Fruit fly (Drosophila melanogaster): Measurements from ENCODE around the gene CG17186.
A peak's percentile ranks its signal among the peaks of the same experiment; 100 is the strongest.

The CG17186 gene

dm6 chr3R:19846870-19847590 lies 30.3 kb downstream of the CG17186 start, which contains the start of gene MICU3 (continued):
- TF ChIP-seq CG34422 (GFP tag; IDR thresholded peaks at IDR 0.05) (peak; percentile 48; the same call in 1 of the 3 replicates), CG14965 (GFP tag; optimal IDR thresholded peaks at IDR 0.05; ENCODE audit: borderline replicate concordance) (no peak), Hmr (GFP tag; optimal IDR thresholded peaks at IDR 0.05) (peak; percentile 30), CG34376 (GFP tag; optimal IDR thresholded peaks at IDR 0.05) (no peak), hbn (GFP tag; IDR thresholded peaks at IDR 0.05; ENCODE audit: partially characterized antibody) (peak; percentile 66; the same call in 1 of the 2 replicates), klu (GFP tag; IDR thresholded peaks at IDR 0.05) (no peak), ftz-f1 (GFP tag; optimal IDR thresholded peaks at IDR 0.05) (no peak), CG11560 (tag; IDR thresholded peaks at IDR 0.05) (no peak), Asciz (GFP tag; optimal IDR thresholded peaks at IDR 0.05) (no peak), sna (GFP tag; IDR thresholded peaks at IDR 0.05; ENCODE audit: partially characterized antibody) (peak; percentile 59), CG9817 (tag; optimal IDR thresholded peaks at IDR 0.05) (peak; percentile 53), gsb (GFP tag; IDR thresholded peaks at IDR 0.05) (no peak), peb (GFP tag; IDR thresholded peaks at IDR 0.05) (peak; percentile 41; the same call in 1 of the 2 replicates), CG8089 (GFP tag; optimal IDR thresholded peaks at IDR 0.05) (peak; percentile 44), D (optimal IDR thresholded peaks at IDR 0.05) (no peak), D (GFP tag; optimal IDR thresholded peaks at IDR 0.05) (peak; percentile 13), sob (GFP tag; IDR thresholded peaks at IDR 0.05) (peak; percentile 74), chm (GFP tag; IDR thresholded peaks at IDR 0.05) (peak; percentile 71; the same call in 1 of the 2 replicates), btn (GFP tag; optimal IDR thresholded peaks at IDR 0.05) (no peak), dm (GFP tag; optimal IDR thresholded peaks at IDR 0.05) (no peak), CG7271 (tag; optimal IDR thresholded peaks at IDR 0.05) (no peak), CG6175 (GFP tag; IDR thresholded peaks at IDR 0.05) (no peak), run (tag; optimal IDR thresholded peaks at IDR 0.05) (no peak), gcm2 (GFP tag; optimal IDR thresholded peaks at IDR 0.05) (no peak), tna (GFP tag; IDR thresholded peaks at IDR 0.05; ENCODE audit: partially characterized antibody) (no peak), CG17385 (GFP tag; optimal IDR thresholded peaks at IDR 0.05) (peak; percentile 34), odd (GFP tag; optimal IDR thresholded peaks at IDR 0.05) (no peak), bab2 (GFP tag; optimal IDR thresholded peaks at IDR 0.05) (peak; percentile 49), ranshi (GFP tag; IDR thresholded peaks at IDR 0.05) (0 out of 2 replicates have a peak, but pooled peaks have one; percentile 23), Hand (GFP tag; optimal IDR thresholded peaks at IDR 0.05) (no peak), CG12391 (tag; optimal IDR thresholded peaks at IDR 0.05) (peak; percentile 70), CG7963 (GFP tag; IDR thresholded peaks at IDR 0.05; ENCODE audit: partially characterized antibody) (peak; percentile 46; the same call in 1 of the 3 replicates), insv (GFP tag; optimal IDR thresholded peaks at IDR 0.05) (no peak), cg (GFP tag; optimal IDR thresholded peaks at IDR 0.05) (no peak), amos (GFP tag; IDR thresholded peaks at IDR 0.05; ENCODE audit: partially characterized antibody) (peak; percentile 73), rib (GFP tag; IDR thresholded peaks at IDR 0.05) (0 out of 2 replicates have a peak, but pooled peaks have one; percentile 13), CG1529 (GFP tag; optimal IDR thresholded peaks at IDR 0.05) (no peak), phol (tag; optimal IDR thresholded peaks at IDR 0.05) (peak; percentile 74), Ets65A (GFP tag) (peak; percentile 96), CG9876 (GFP tag; optimal IDR thresholded peaks at IDR 0.05) (peak; percentile 59), CG17802 (tag; optimal IDR thresholded peaks at IDR 0.05) (peak; percentile 36), ATbp (GFP tag; optimal IDR thresholded peaks at IDR 0.05) (no peak), Dek (tag; optimal IDR thresholded peaks at IDR 0.05) (peak; percentile 57), CG2120 (GFP tag; optimal IDR thresholded peaks at IDR 0.05) (peak; percentile 86), CG14441 (GFP tag; IDR thresholded peaks at IDR 0.05) (peak; percentile 65), CG32532 (GFP tag; IDR thresholded peaks at IDR 0.05) (peak; percentile 73), ERR (GFP tag; optimal IDR thresholded peaks at IDR 0.05) (no peak), CG2202 (tag; optimal IDR thresholded peaks at IDR 0.05) (no peak), dmrt99B (tag; optimal IDR thresholded peaks at IDR 0.05) (no peak)

Data from whole organism, embryonic.